Worm (Caenorhabditis elegans) whole organism, young adult: Measurements from ENCODE around the gene K01A12.4.

Source experiments
- B0336.3 ChIP-seq: fragments of 200-800 bp; sonication (Bioruptor generic); IDR thresholded peaks from 2 replicates; pipeline ENCODE4 v1.3.6; 2022; ENCODE audit warnings: missing genetic modification characterization, missing compliant biosample characterization
- C17E4.6 ChIP-seq: fragments of 200-800 bp; sonication (Bioruptor generic); IDR thresholded peaks from 2 replicates; pipeline ENCODE4 v1.3.6; 2022; ENCODE audit warnings: missing genetic modification reagents, missing genetic modification characterization, missing compliant biosample characterization
- Y53F4B.3 ChIP-seq: fragments of 200-800 bp; sonication (Bioruptor generic); IDR thresholded peaks from 2 replicates; pipeline ENCODE4 v1.3.6; 2022; ENCODE audit warnings: missing genetic modification reagents, missing genetic modification characterization, missing compliant biosample characterization
- Y56A3A.18 ChIP-seq: fragments of 200-800 bp; sonication (Bioruptor generic); IDR thresholded peaks from 2 replicates; pipeline ENCODE4 v1.3.6; 2022; ENCODE audit warnings: missing genetic modification reagents, missing genetic modification characterization, missing compliant biosample characterization
- akir-1 ChIP-seq: fragments of 200-800 bp; sonication (Bioruptor generic); optimal IDR thresholded peaks from 2 replicates; lab custom pipeline; 2018; ENCODE audit warnings: mild to moderate bottlenecking, missing genetic modification characterization, moderate library complexity, missing compliant biosample characterization
- ama-1 ChIP-seq, 3 experiments: fragments of 150-350 bp in 1 of 3; sonication (generic microtip) in 2 of 3; optimal IDR thresholded peaks; 2 replicates each; lab custom pipeline; 2014 to 2018; ENCODE audit warnings: missing biosample characterization in 2 of 3, missing genetic modification characterization in 2 of 3, missing genetic modification reagents in 2 of 3
- aptf-2 ChIP-seq: fragments of 200-800 bp; sonication (Bioruptor generic); conservative IDR thresholded peaks from 2 replicates; pipeline ENCODE4 v1.3.6; 2022; ENCODE audit warnings: missing genetic modification reagents, missing genetic modification characterization, missing compliant biosample characterization
- attf-5 ChIP-seq: fragments of 200-800 bp; sonication (Bioruptor generic); optimal IDR thresholded peaks from 2 replicates; lab custom pipeline; 2018; ENCODE audit warnings: mild to moderate bottlenecking, missing genetic modification characterization, missing compliant biosample characterization
- attf-6 ChIP-seq: fragments of 200-800 bp; sonication (Bioruptor generic); IDR thresholded peaks from 2 replicates; pipeline ENCODE4 v1.3.6; 2022; ENCODE audit warnings: missing genetic modification reagents, missing genetic modification characterization, missing compliant biosample characterization
- ceh-100 ChIP-seq: fragments of 200-800 bp; sonication (Bioruptor generic); IDR thresholded peaks from 2 replicates; pipeline ENCODE4 v1.3.6; 2022; ENCODE audit warnings: missing genetic modification reagents, missing genetic modification characterization, missing compliant biosample characterization
- ceh-40 ChIP-seq: fragments of 200-800 bp; sonication (Bioruptor generic); IDR thresholded peaks from 2 replicates; pipeline ENCODE4 v1.3.6; 2022; ENCODE audit warnings: missing genetic modification characterization, missing compliant biosample characterization
- ceh-91 ChIP-seq: fragments of 200-800 bp; sonication (Bioruptor generic); IDR thresholded peaks from 2 replicates; pipeline ENCODE4 v1.3.6; 2022; ENCODE audit warnings: missing genetic modification reagents, missing genetic modification characterization, missing compliant biosample characterization
- chd-7 ChIP-seq: sonication (generic microtip); optimal IDR thresholded peaks from 2 replicates; lab custom pipeline; 2016; ENCODE audit warnings: mild to moderate bottlenecking, missing genetic modification characterization, moderate library complexity, missing compliant biosample characterization
- die-1 ChIP-seq: sonication (generic microtip); optimal IDR thresholded peaks from 2 replicates; lab custom pipeline; 2016; ENCODE audit warnings: missing genotype, mild to moderate bottlenecking, missing genetic modification characterization, missing compliant biosample characterization
- dpff-1 ChIP-seq: sonication (generic microtip); optimal IDR thresholded peaks from 2 replicates; lab custom pipeline; 2017; ENCODE audit warnings: mild to moderate bottlenecking, missing genetic modification characterization, missing compliant biosample characterization
- efl-1 ChIP-seq: fragments of 150-350 bp; optimal IDR thresholded peaks from 2 replicates; lab custom pipeline; 2014; ENCODE audit warnings: missing biosample characterization, missing genetic modification reagents, missing genetic modification characterization
- him-1 ChIP-seq: sonication (generic microtip); optimal IDR thresholded peaks from 2 replicates; lab custom pipeline; 2016; ENCODE audit warnings: missing genotype, missing genetic modification reagents, missing genetic modification characterization, missing compliant biosample characterization
- hmg-20 ChIP-seq: fragments of 200-800 bp; sonication (Bioruptor generic); IDR thresholded peaks from 2 replicates; pipeline ENCODE4 v1.3.6; 2022; ENCODE audit warnings: missing genetic modification reagents, missing genetic modification characterization, missing compliant biosample characterization
- let-607 ChIP-seq, 2 experiments: fragments of 200-800 bp in 1 of 2; sonication (Bioruptor generic) in 1 of 2; sonication (generic microtip) in 1 of 2; optimal IDR thresholded peaks; 2 replicates each; lab custom pipeline; 2016 to 2018; ENCODE audit warnings: mild to moderate bottlenecking in 2 of 2, missing compliant biosample characterization in 2 of 2, missing genetic modification characterization in 2 of 2, moderate library complexity in 2 of 2, missing genotype in 1 of 2
- lin-35 ChIP-seq, 3 experiments: fragments of 150-350 bp in 2 of 3; sonication (generic microtip) in 1 of 3; optimal IDR thresholded peaks; 2 replicates each; lab custom pipeline; 2014 to 2018; ENCODE audit warnings: missing biosample characterization in 3 of 3, missing genetic modification characterization in 3 of 3, missing genetic modification reagents in 3 of 3
- madf-10 ChIP-seq: sonication (generic microtip); optimal IDR thresholded peaks from 2 replicates; lab custom pipeline; 2016; ENCODE audit warnings: mild to moderate bottlenecking, missing genetic modification characterization, missing compliant biosample characterization
- mel-28 ChIP-seq: sonication (generic microtip); optimal IDR thresholded peaks from 2 replicates; lab custom pipeline; 2016; ENCODE audit warnings: borderline replicate concordance, mild to moderate bottlenecking, missing genetic modification characterization, missing compliant biosample characterization
- mxl-1 ChIP-seq: sonication (generic microtip); optimal IDR thresholded peaks from 2 replicates; lab custom pipeline; 2016; ENCODE audit warnings: missing genetic modification characterization, missing compliant biosample characterization
- nfya-2 ChIP-seq: fragments of 200-800 bp; sonication (Bioruptor generic); IDR thresholded peaks from 2 replicates; pipeline ENCODE4 v1.3.6; 2022; ENCODE audit warnings: missing genetic modification reagents, missing genetic modification characterization, missing compliant biosample characterization
- nhr-80 ChIP-seq: sonication (generic microtip); optimal IDR thresholded peaks from 2 replicates; lab custom pipeline; 2016; ENCODE audit warnings: missing genetic modification characterization, missing compliant biosample characterization
- nhr-90 ChIP-seq: sonication (generic microtip); optimal IDR thresholded peaks from 2 replicates; lab custom pipeline; 2016; ENCODE audit warnings: missing genotype, mild to moderate bottlenecking, missing genetic modification characterization, missing compliant biosample characterization
- pbrm-1 ChIP-seq: fragments of 200-800 bp; sonication (Bioruptor generic); IDR thresholded peaks from 2 replicates; pipeline ENCODE4 v1.3.6; 2022; ENCODE audit warnings: missing genetic modification reagents, missing genetic modification characterization, missing compliant biosample characterization
- rec-8 ChIP-seq, 2 experiments: sonication (generic microtip); optimal IDR thresholded peaks; 2 replicates each; lab custom pipeline; 2016; ENCODE audit warnings: mild to moderate bottlenecking in 2 of 2, missing genetic modification characterization in 2 of 2, missing genetic modification reagents in 2 of 2, missing genotype in 2 of 2, missing biosample characterization in 1 of 2, missing compliant biosample characterization in 1 of 2, moderate library complexity in 1 of 2
- sea-2 ChIP-seq: fragments of 200-800 bp; sonication (Bioruptor generic); IDR thresholded peaks from 2 replicates; pipeline ENCODE4 v1.3.6; 2022; ENCODE audit warnings: missing genetic modification characterization, missing compliant biosample characterization
- snpc-3.4 ChIP-seq: sonication (generic microtip); optimal IDR thresholded peaks from 2 replicates; lab custom pipeline; 2017; ENCODE audit warnings: missing genetic modification characterization, mild to moderate bottlenecking, missing compliant biosample characterization, antibody characterized with exemption, moderate library complexity, missing genotype, missing genetic modification reagents
- snpc-4 ChIP-seq, 5 experiments: fragments of 150-350 bp in 1 of 5; sonication (generic microtip) in 4 of 5; optimal IDR thresholded peaks; 2 replicates each; lab custom pipeline; 2014 to 2018; ENCODE audit warnings: missing genetic modification characterization in 5 of 5, missing biosample characterization in 3 of 5, antibody characterized with exemption in 2 of 5, mild to moderate bottlenecking in 2 of 5, missing compliant biosample characterization in 2 of 5, missing genotype in 2 of 5, moderate library complexity in 2 of 5, missing genetic modification reagents in 1 of 5
- tbx-9 ChIP-seq: sonication (generic microtip); optimal IDR thresholded peaks from 2 replicates; lab custom pipeline; 2016; ENCODE audit warnings: borderline replicate concordance, missing genetic modification characterization, inconsistent platforms, missing compliant biosample characterization
- tlf-1 ChIP-seq: fragments of 200-800 bp; sonication (Bioruptor generic); optimal IDR thresholded peaks from 2 replicates; lab custom pipeline; 2018; ENCODE audit warnings: mild to moderate bottlenecking, missing genetic modification characterization, missing compliant biosample characterization
- ztf-25 ChIP-seq: fragments of 200-800 bp; sonication (Bioruptor generic); IDR thresholded peaks from 2 replicates; pipeline ENCODE4 v1.3.6; 2022; ENCODE audit warnings: missing genetic modification reagents, missing genetic modification characterization, missing compliant biosample characterization
- ztf-26 ChIP-seq: sonication (generic microtip); optimal IDR thresholded peaks from 2 replicates; lab custom pipeline; 2017; ENCODE audit warnings: missing genetic modification characterization, missing compliant biosample characterization
- ztf-28 ChIP-seq: fragments of 200-800 bp; sonication (Bioruptor generic); IDR thresholded peaks from 2 replicates; pipeline ENCODE4 v1.3.6; 2022; ENCODE audit warnings: missing genetic modification reagents, missing genetic modification characterization, missing compliant biosample characterization
- ztf-3 ChIP-seq: fragments of 200-800 bp; sonication (Bioruptor generic); optimal IDR thresholded peaks from 2 replicates; lab custom pipeline; 2018; ENCODE audit warnings: mild to moderate bottlenecking, missing genetic modification characterization, missing compliant biosample characterization

The K01A12.4 gene

ce11 chrX:8623840-8624591 lies 13.3 kb downstream of the K01A12.4 start (continued):
- peak; percentile 38 for TF ChIP-seq ztf-26 (tag; lab: Kevin White, UChicago)
- TF ChIP-seq efl-1 (GFP tag; lab: Kevin White, UChicago) = no peak
- peak; percentile 13 for TF ChIP-seq him-1 (tag; lab: Kevin White, UChicago)
- peak; percentile 62 for TF ChIP-seq die-1 (tag; lab: Kevin White, UChicago)
- no peak for TF ChIP-seq aptf-2 (GFP tag; lab: Robert Waterston, UW)
- TF ChIP-seq pbrm-1 (GFP tag; lab: Robert Waterston, UW) = peak; percentile 61
- no peak for TF ChIP-seq akir-1 (GFP tag; lab: Kevin White, UChicago)
- TF ChIP-seq nfya-2 (GFP tag; lab: Robert Waterston, UW) = 0 out of 2 replicates have a peak, but pooled peaks have one; percentile 25
- no peak for TF ChIP-seq ceh-91 (GFP tag; lab: Robert Waterston, UW)
- TF ChIP-seq Y56A3A.18 (GFP tag; lab: Robert Waterston, UW) = no peak
- TF ChIP-seq ztf-3 (GFP tag; lab: Kevin White, UChicago) = no peak
- TF ChIP-seq nhr-80 = peak; percentile 21
- peak; percentile 47 for TF ChIP-seq tbx-9 (tag; lab: Kevin White, UChicago)
- peak; percentile 39 for TF ChIP-seq snpc-3.4 (tag; lab: Kevin White, UChicago)
- TF ChIP-seq B0336.3 (GFP tag; lab: Robert Waterston, UW) = no peak; the same call in 1 of the 2 replicates
- 0 out of 2 replicates have a peak, but pooled peaks have one; percentile 15 for TF ChIP-seq ztf-25 (GFP tag; lab: Robert Waterston, UW)
- peak; percentile 64 for TF ChIP-seq nhr-90
- peak; percentile 37; the same call in 1 of the 2 replicates for TF ChIP-seq Y53F4B.3
- TF ChIP-seq tlf-1 (GFP tag; lab: Kevin White, UChicago) = no peak
- TF ChIP-seq hmg-20 = peak; percentile 9; the same call in 1 of the 2 replicates
- peak; percentile 10 to 59 for TF ChIP-seq rec-8 (tag; optimal IDR thresholded peaks at IDR 0.05; lab: Kevin White, UChicago)
- TF ChIP-seq snpc-4 (GFP tag; optimal IDR thresholded peaks at IDR 0.05; lab: Kevin White, UChicago) = peak; percentile 19
- peak in 3 of 4 experiments; percentile 10 to 61 (median 43) for TF ChIP-seq snpc-4 (tag; optimal IDR thresholded peaks at IDR 0.05; lab: Kevin White, UChicago)
- peak in 1 of 2 experiments; percentile 34 for TF ChIP-seq let-607 (tag; optimal IDR thresholded peaks at IDR 0.05; lab: Kevin White, UChicago)
- no peak for TF ChIP-seq ama-1 (optimal IDR thresholded peaks at IDR 0.05; lab: Kevin White, UChicago)
- TF ChIP-seq ama-1 (GFP tag; optimal IDR thresholded peaks at IDR 0.05; lab: Kevin White, UChicago) = peak in 1 of 2 experiments; percentile 74
- TF ChIP-seq dpff-1 (tag; lab: Kevin White, UChicago) = no peak
- no peak for TF ChIP-seq sea-2 (GFP tag; lab: Robert Waterston, UW)
- TF ChIP-seq mel-28 (tag; lab: Kevin White, UChicago) = no peak
- no peak for TF ChIP-seq ceh-100 (GFP tag; lab: Robert Waterston, UW)
- no peak for TF ChIP-seq madf-10 (tag; lab: Kevin White, UChicago)
- no peak for TF ChIP-seq mxl-1 (tag; lab: Kevin White, UChicago)
- peak; percentile 79 for TF ChIP-seq ceh-40 (GFP tag; lab: Robert Waterston, UW)
- 0 out of 2 replicates have a peak, but pooled peaks have one; percentile 41 for TF ChIP-seq ztf-28
- TF ChIP-seq attf-5 (GFP tag; lab: Kevin White, UChicago) = peak; percentile 46
- TF ChIP-seq chd-7 (tag; lab: Kevin White, UChicago) = peak; percentile 37
- peak in 1 of 3 experiments; percentile 11 for TF ChIP-seq lin-35 (GFP tag; optimal IDR thresholded peaks at IDR 0.05; lab: Kevin White, UChicago)
- no peak for TF ChIP-seq attf-6 (GFP tag; lab: Robert Waterston, UW)
- no peak for TF ChIP-seq C17E4.6 (GFP tag; lab: Robert Waterston, UW)
- TF ChIP-seq, all 124 proteins: peak for 43
